Fruit fly (Drosophila melanogaster): ENCODE measurements around the gene Bin1.

dm6 chr3R:16151239-16151860 lies 38.0 kb downstream of the Bin1 start, which contains the start of gene Fer2:
- TF ChIP-seq svp (GFP tag), result no peak
- no peak for TF ChIP-seq ss (GFP tag; optimal IDR thresholded peaks at IDR 0.05)
- no peak for TF ChIP-seq OdsH (GFP tag; optimal IDR thresholded peaks at IDR 0.05)
- no peak for TF ChIP-seq CG16779 (tag; optimal IDR thresholded peaks at IDR 0.05)
- no peak for TF ChIP-seq CG10631 (GFP tag; optimal IDR thresholded peaks at IDR 0.05)
- TF ChIP-seq eg (GFP tag; IDR thresholded peaks at IDR 0.05), result no peak
- TF ChIP-seq Eip78C (GFP tag), result no peak
- TF ChIP-seq Blimp-1 (GFP tag; optimal IDR thresholded peaks at IDR 0.05), result no peak
- no peak for TF ChIP-seq CG6854 (GFP tag; optimal IDR thresholded peaks at IDR 0.05)
- no peak for TF ChIP-seq lz (GFP tag; optimal IDR thresholded peaks at IDR 0.05)

Data from whole organism, prepupa.